Worm (Caenorhabditis elegans) whole organism, L2 larva: ENCODE results near the gene C32D5.14.

Experiments used
- R02D3.7 ChIP-seq: fragments of 150-350 bp; optimal IDR thresholded peaks from 2 replicates; lab custom pipeline; 2014; ENCODE audit warnings: missing biosample characterization, missing genetic modification characterization
- alr-1 ChIP-seq: fragments of 150-350 bp; optimal IDR thresholded peaks from 2 replicates; lab custom pipeline; 2014; ENCODE audit warnings: missing biosample characterization, missing genetic modification characterization
- ceh-82 ChIP-seq: fragments of 150-350 bp; optimal IDR thresholded peaks from 2 replicates; lab custom pipeline; 2014; ENCODE audit warnings: missing biosample characterization, missing genetic modification characterization
- lin-11 ChIP-seq: fragments of 150-350 bp; sonication (generic microtip); optimal IDR thresholded peaks from 2 replicates; lab custom pipeline; 2014; ENCODE audit warnings: missing biosample characterization, missing genetic modification characterization, inconsistent platforms, mixed read lengths
- mdl-1 ChIP-seq, 2 experiments: fragments of 150-350 bp in 1 of 2; sonication (generic microtip) in 1 of 2; optimal IDR thresholded peaks; 2 replicates each; lab custom pipeline; 2017; ENCODE audit warnings: missing biosample characterization in 2 of 2, missing genetic modification characterization in 2 of 2
- nhr-12 ChIP-seq: fragments of 150-350 bp; optimal IDR thresholded peaks from 2 replicates; lab custom pipeline; 2014; ENCODE audit warnings: missing biosample characterization, missing genetic modification characterization
- unc-39 ChIP-seq: fragments of 150-350 bp; optimal IDR thresholded peaks from 2 replicates; lab custom pipeline; 2014; ENCODE audit warnings: missing biosample characterization, missing genetic modification characterization
- unc-62 ChIP-seq: fragments of 150-350 bp; optimal IDR thresholded peaks from 2 replicates; lab custom pipeline; 2014; ENCODE audit warnings: missing biosample characterization, missing genetic modification reagents, missing genetic modification characterization
- ztf-4 ChIP-seq: fragments of 150-350 bp; optimal IDR thresholded peaks from 2 replicates; lab custom pipeline; 2014; ENCODE audit warnings: missing biosample characterization, missing genetic modification characterization

- TF ChIP-seq ztf-4, result no peak
- no peak for TF ChIP-seq mdl-1 (tag; optimal IDR thresholded peaks at IDR 0.05; lab: Kevin White, UChicago)
- TF ChIP-seq unc-62 (GFP tag; lab: Kevin White, UChicago), result no peak
- TF ChIP-seq R02D3.7 (tag; lab: Kevin White, UChicago), result no peak
- TF ChIP-seq lin-11 (tag; lab: Kevin White, UChicago), result no peak
- TF ChIP-seq ceh-82 (tag; lab: Kevin White, UChicago), result no peak
- TF ChIP-seq nhr-12 (tag; lab: Kevin White, UChicago), result no peak
- TF ChIP-seq unc-39 (tag; lab: Kevin White, UChicago), result no peak
- TF ChIP-seq alr-1, result no peak
Observed at ce11 chrII:6365237-6365815, 30.0 kb downstream of the C32D5.14 start, which contains the start of the genes ani-2 and clec-88.
